Fruit fly (Drosophila melanogaster): ENCODE results near the gene CG42762.

CG42762 gene

dm6 chr2L:8146994-8147661, 3.3 kb upstream of the CG42762 start, which contains the start of gene CG31606:
Gene CG31606 (plus strand): TSS chr2L:8147611.
- TF ChIP-seq noc (tag; optimal IDR thresholded peaks at IDR 0.05): no peak

DNA sequence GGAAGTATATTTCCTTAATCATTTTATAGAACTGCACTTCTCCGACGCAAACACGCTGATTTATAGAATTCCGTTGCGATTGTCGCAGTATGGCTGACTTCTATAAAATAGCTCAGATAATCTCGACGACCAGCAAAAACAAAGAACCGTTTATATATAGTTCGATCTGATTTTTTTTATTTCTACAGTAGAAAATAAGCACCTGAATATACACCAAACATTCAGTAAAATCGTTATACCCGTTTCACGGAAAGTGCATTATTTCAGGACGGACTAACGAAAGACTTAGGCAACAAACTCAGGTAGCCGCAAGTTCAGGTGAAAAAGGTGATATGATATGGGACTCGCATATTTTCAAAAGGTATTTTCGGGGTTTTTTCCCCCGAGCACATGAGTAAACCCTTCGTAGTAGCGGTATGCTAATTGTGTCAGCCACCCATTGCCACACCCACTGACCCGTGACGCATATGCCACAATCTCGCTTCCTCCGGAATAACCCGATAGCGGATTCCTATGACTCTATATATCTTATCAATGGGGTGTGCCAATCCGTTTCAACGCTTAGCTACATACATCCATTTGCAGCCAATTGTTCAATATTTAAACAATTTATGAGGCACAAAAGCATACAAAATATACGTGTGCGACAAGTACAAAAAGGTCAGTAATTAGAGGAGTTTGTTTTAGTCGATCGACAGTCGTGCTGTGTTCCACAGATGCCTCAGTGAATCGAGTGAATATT, 1.4 kb upstream of the CG42762 start, which contains the start of the genes CG42763 and CG43394:
TSS of gene CG42763 (minus strand) at position 41 of the 742 bp plus-strand sequence.
TSS of gene CG43394 (plus strand) at position 692 of the 742 bp plus-strand sequence.
- no peak for TF ChIP-seq noc (tag; optimal IDR thresholded peaks at IDR 0.05)

dm6 chr2L:8142760-8143159, 1.1 kb downstream of the CG42762 start:
- TF ChIP-seq noc (tag; optimal IDR thresholded peaks at IDR 0.05): no peak

dm6 chr2L:8133772-8134386, 10.0 kb downstream of the CG42762 start:
- TF ChIP-seq noc (tag; optimal IDR thresholded peaks at IDR 0.05): no peak

DNA sequence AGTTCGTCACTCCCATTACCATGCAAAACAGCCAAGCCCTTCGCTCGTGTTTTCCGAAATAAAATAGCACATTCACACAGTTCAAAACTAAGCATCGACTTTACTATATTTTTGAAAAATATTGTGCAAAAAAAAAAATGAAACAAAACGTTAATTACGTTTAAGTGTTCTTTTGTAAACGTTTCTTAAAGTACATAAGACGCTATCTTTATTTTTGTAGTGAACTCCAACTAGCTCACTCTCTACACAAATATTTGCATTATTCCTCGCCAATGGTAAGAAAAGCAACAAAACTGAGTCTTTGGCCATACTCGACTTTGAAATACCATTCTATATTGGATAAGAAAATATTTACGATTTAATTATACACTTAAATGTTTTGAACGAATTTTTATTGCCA, 13.1 kb downstream of the CG42762 start:
- no peak for TF ChIP-seq noc (tag; optimal IDR thresholded peaks at IDR 0.05)

dm6 chr2L:8129996-8130641, 13.7 kb downstream of the CG42762 start:
- TF ChIP-seq noc (tag; optimal IDR thresholded peaks at IDR 0.05): peak; percentile 47

dm6 chr2L:8128911-8129310, 14.9 kb downstream of the CG42762 start:
- TF ChIP-seq noc (tag; optimal IDR thresholded peaks at IDR 0.05): no peak

DNA sequence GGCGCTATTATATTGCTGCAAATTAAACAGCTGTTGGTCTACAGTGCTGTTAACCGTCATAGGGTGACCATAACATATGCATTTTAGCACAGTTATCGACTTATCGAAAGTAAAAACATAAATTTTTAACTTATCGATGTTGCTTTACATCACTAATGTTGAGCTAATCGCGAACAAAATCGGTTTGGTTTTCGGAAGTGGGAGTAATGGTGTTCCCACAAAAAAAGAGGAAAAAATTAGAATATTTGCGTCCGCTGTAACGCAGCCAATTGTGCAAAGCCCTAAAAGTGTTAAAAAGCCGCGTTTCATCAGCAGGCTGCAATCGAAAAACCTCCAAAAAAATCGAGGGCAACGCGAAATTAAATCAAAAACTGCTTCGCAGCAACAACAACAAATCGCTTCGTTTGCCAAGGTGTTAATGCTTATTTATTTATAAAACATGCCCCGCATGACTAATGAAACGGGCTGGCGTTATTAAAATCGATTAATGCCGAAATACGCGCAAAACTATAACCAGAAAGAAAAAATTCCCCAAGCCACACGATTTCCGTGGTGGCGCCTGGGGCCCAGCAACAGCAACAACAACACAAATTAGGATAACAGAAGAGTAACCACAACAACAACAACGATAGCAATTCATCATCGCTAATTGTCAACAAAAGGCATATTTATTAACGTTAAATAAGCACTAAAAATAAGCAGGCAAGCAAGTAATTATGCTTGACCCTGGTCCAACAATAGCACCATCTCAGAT, 16.8 kb downstream of the CG42762 start, which contains the start of the genes CG12375 and CG8668:
TSS of gene CG12375 (minus strand) at position 42 of the 754 bp plus-strand sequence.
TSS of gene CG8668 (plus strand) at position 153 of the 754 bp plus-strand sequence.
- peak; percentile 32 for TF ChIP-seq noc (tag; optimal IDR thresholded peaks at IDR 0.05)

DNA sequence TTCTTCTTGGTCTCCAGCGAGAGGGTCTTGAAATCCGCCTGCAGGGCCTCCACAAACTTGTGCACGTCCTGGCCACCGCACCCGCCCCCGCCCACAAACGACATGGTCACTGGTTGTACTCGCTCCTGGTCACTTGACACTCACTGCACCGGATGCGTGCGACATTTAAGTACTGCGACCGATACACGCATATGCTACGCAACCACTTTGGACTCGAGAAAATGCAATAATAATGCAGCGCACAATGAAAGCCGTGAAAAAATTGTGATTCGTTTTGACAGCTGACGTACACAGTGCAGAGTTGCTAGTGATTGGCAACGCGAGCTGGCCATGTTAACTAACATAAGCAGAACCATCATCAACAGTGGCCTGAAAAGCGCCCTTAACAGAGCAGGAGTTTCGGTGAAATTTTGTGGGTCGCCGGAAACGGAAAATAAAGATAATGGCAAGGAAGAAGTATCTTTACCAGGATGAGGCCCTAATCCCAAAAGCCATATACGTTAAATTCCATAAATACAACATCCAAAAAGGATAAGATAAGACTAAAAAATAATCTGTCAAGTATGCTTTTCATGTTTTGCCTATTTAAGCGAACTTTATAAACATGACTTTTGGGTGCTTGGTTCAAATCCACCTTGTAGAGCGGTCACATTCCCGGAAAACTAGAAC, 20.0 kb downstream of the CG42762 start, which contains the start of the genes mon2 and CG8673:
TSS of gene mon2 (minus strand) at position 300 of the 669 bp plus-strand sequence.
TSS of gene CG8673 (plus strand) at position 619 of the 669 bp plus-strand sequence.
- TF ChIP-seq noc (tag; optimal IDR thresholded peaks at IDR 0.05): peak; percentile 7

DNA sequence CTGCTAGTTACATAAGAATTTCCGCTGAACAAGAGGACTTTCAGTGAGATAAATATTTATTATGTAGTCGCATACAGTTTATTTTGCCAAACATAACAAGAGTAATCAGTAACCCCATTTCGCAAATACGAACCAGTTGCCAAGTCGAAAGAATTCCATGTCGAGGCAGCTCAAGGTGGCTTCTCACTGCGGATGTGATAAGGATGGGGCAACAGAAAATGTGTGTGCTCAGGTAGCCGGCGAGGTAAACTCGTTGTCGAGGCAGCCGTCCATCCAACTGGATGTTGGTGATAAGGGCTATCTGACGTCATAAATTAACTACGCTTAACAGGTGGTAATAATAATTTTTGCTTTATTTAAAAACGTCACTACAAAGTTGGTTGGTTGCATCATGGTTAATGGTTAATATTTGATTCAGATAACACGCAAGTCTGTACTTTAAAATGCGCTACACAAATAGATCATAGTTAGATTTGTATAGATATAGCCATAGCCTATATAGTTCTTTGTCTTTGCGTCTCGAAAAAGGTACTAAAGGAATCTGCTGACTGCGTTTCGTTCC, 27.1 kb downstream of the CG42762 start:
- TF ChIP-seq noc (tag; optimal IDR thresholded peaks at IDR 0.05): peak; percentile 41

DNA sequence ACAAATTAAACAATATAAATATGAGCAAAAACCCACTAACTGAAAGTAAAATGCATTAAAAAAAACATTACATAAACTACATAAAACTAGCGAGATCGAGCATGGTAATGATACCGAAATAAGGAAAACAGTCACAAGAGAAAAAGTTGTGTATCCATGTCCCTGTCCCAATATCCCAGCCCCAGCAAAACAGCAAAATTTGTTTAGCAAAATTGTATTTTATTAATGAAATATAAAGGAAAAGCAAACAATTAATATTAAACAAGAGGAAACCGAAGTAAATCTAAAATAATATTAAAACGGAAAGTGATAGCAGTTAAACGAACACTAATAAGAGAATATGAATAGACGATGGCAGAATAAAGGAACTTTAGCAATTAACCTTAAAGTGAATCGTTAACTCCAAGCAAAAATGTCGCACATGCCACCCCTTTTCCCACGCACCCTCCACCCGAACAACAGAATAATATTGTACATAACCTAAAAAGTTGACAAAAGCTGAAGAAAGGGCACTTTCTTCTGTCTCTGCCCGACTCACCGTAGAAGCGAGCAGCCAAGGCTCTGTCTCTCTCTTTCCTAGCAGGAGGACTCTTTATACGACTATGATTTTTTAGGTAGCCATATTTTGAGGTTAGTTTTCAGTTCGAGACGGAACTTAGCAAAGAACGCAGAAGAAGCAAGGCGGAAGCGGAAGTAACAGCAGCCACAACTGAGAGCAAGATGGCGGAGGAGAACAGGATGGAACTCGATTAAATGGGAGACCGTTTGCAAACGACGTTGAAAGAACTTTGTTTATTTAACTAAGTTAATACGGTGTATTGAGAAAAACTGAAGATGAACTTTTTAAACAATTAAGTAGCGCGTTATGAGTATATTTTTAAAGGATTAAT, 33.1 kb downstream of the CG42762 start:
- no peak for TF ChIP-seq noc (tag; optimal IDR thresholded peaks at IDR 0.05)

- no peak for TF ChIP-seq noc (tag; optimal IDR thresholded peaks at IDR 0.05)
Observed at dm6 chr2L:8104706-8105105, 39.1 kb downstream of the CG42762 start.

dm6 chr2L:8104094-8104493, 39.8 kb downstream of the CG42762 start:
- TF ChIP-seq noc (tag; optimal IDR thresholded peaks at IDR 0.05): no peak

Measured in whole organism, larva.